Worm (Caenorhabditis elegans): ENCODE results near the gene smap-1.

- TF ChIP-seq ama-1 (optimal IDR thresholded peaks at IDR 0.05): peak; percentile 50
- TF ChIP-seq nhr-11 (tag; optimal IDR thresholded peaks at IDR 0.05): no peak
- no peak for TF ChIP-seq unc-55 (GFP tag; optimal IDR thresholded peaks at IDR 0.05)
- TF ChIP-seq elt-2 (tag; optimal IDR thresholded peaks at IDR 0.05): peak; percentile 12
Observed at ce11 chrIII:10739902-10740301, 310 bp upstream of the smap-1 start.
